Fruit fly (Drosophila melanogaster) whole organism, embryonic: ENCODE measurements around the gene CG7766.

Source experiments
- Awh ChIP-seq: fragments of 200-800 bp; sonication (Bioruptor generic); IDR thresholded peaks from 2 replicates; pipeline ENCODE4, ENCODE4 v1.3.6; 2022; ENCODE audit warnings: missing biosample characterization, missing genetic modification characterization
- Blimp-1 ChIP-seq: fragments of 200-800 bp; sonication (Bioruptor generic); optimal IDR thresholded peaks from 3 replicates; lab custom pipeline; 2018; ENCODE audit warnings: missing biosample characterization, missing genetic modification characterization, mild to moderate bottlenecking, moderate library complexity, missing genetic modification reagents
- CG10462 ChIP-seq: fragments of 200-800 bp; sonication (Bioruptor generic); optimal IDR thresholded peaks from 2 replicates; lab custom pipeline; 2016; ENCODE audit warnings: missing biosample characterization, missing genetic modification characterization
- CG10543 ChIP-seq: fragments of 200-800 bp; sonication (Bioruptor generic); optimal IDR thresholded peaks from 3 replicates; lab custom pipeline; 2017; ENCODE audit warnings: missing biosample characterization, mild to moderate bottlenecking, missing genetic modification characterization, moderate library complexity
- CG12071 ChIP-seq: fragments of 200-800 bp; sonication (Bioruptor generic); optimal IDR thresholded peaks from 3 replicates; lab custom pipeline; 2018; ENCODE audit warnings: missing biosample characterization, mild to moderate bottlenecking, missing genetic modification characterization
- CG12299 ChIP-seq: fragments of 200-800 bp; sonication (Bioruptor generic); optimal IDR thresholded peaks from 2 replicates; lab custom pipeline; 2018; ENCODE audit warnings: missing biosample characterization, mild to moderate bottlenecking, missing genetic modification characterization
- CG12659 ChIP-seq: fragments of 200-800 bp; sonication (Bioruptor generic); optimal IDR thresholded peaks from 3 replicates; lab custom pipeline; 2017; ENCODE audit warnings: mild to moderate bottlenecking, missing biosample characterization, missing genetic modification reagents, missing genetic modification characterization
- CG12769 ChIP-seq: fragments of 200-800 bp; sonication (Bioruptor generic); optimal IDR thresholded peaks from 2 replicates; lab custom pipeline; 2019; ENCODE audit warnings: missing biosample characterization, mild to moderate bottlenecking, missing genetic modification characterization, moderate library complexity
- CG1529 ChIP-seq: fragments of 200-800 bp; sonication (Bioruptor generic); optimal IDR thresholded peaks from 3 replicates; lab custom pipeline; 2018; ENCODE audit warnings: missing biosample characterization, missing genetic modification characterization
- CG17829 ChIP-seq: fragments of 200-800 bp; optimal IDR thresholded peaks from 2 replicates; lab custom pipeline; 2019; ENCODE audit warnings: missing biosample characterization, mild to moderate bottlenecking, missing genetic modification characterization, moderate library complexity
- CG18011 ChIP-seq: fragments of 200-800 bp; sonication (Bioruptor generic); optimal IDR thresholded peaks from 2 replicates; lab custom pipeline; 2017; ENCODE audit warnings: missing biosample characterization, missing genetic modification characterization, mild to moderate bottlenecking, moderate library complexity, missing genotype
- CG1832 ChIP-seq: fragments of 200-800 bp; sonication (Bioruptor generic); optimal IDR thresholded peaks from 2 replicates; lab custom pipeline; 2017; ENCODE audit warnings: missing biosample characterization, mild to moderate bottlenecking, missing genetic modification characterization, inconsistent platforms
- CG18599 ChIP-seq: fragments of 200-800 bp; sonication (Bioruptor generic); optimal IDR thresholded peaks from 3 replicates; lab custom pipeline; 2017; ENCODE audit warnings: missing biosample characterization, missing genetic modification characterization, mild to moderate bottlenecking, moderate library complexity, missing genetic modification reagents
- CG3281 ChIP-seq: fragments of 200-800 bp; sonication (Bioruptor generic); optimal IDR thresholded peaks from 3 replicates; lab custom pipeline; 2017; ENCODE audit warnings: missing biosample characterization, mild to moderate bottlenecking, missing genetic modification characterization
- CG3407 ChIP-seq: fragments of 200-800 bp; sonication (Bioruptor generic); optimal IDR thresholded peaks from 2 replicates; lab custom pipeline; 2018; ENCODE audit warnings: missing biosample characterization, mild to moderate bottlenecking, missing genetic modification characterization
- CG4404 ChIP-seq: fragments of 200-800 bp; sonication (Bioruptor generic); IDR thresholded peaks from 2 replicates; pipeline ENCODE4 v1.3.6; 2022; ENCODE audit warnings: missing biosample characterization, missing genetic modification characterization
- CG4730 ChIP-seq: fragments of 200-800 bp; sonication (Bioruptor generic); IDR thresholded peaks from 2 replicates; pipeline ENCODE4 v1.3.6; 2022; ENCODE audit warnings: missing biosample characterization, missing genetic modification characterization
- CG5180 ChIP-seq: fragments of 200-800 bp; sonication (Bioruptor generic); optimal IDR thresholded peaks from 3 replicates; lab custom pipeline; 2017; ENCODE audit warnings: missing biosample characterization, missing genetic modification characterization, mild to moderate bottlenecking, moderate library complexity, missing genetic modification reagents
- CG7357 ChIP-seq: fragments of 200-800 bp; sonication (Bioruptor generic); IDR thresholded peaks from 3 replicates; pipeline ENCODE4 v1.3.6; 2022; ENCODE audit warnings: missing biosample characterization, missing genetic modification characterization
- Deaf1 ChIP-seq: fragments of 200-800 bp; optimal IDR thresholded peaks from 3 replicates; lab custom pipeline; 2019; ENCODE audit warnings: missing biosample characterization, mild to moderate bottlenecking, missing genetic modification characterization, moderate library complexity
- H15 ChIP-seq: fragments of 200-800 bp; sonication (Bioruptor generic); IDR thresholded peaks from 3 replicates; pipeline ENCODE4 v1.3.6; 2022; ENCODE audit warnings: missing biosample characterization, missing genetic modification characterization
- H2.0 ChIP-seq: fragments of 200-800 bp; sonication (Bioruptor generic); IDR thresholded peaks from 2 replicates; pipeline ENCODE4 v1.3.6; 2022; ENCODE audit warnings: missing biosample characterization, missing genetic modification characterization
- Hr3 ChIP-seq: fragments of 200-800 bp; sonication (Bioruptor generic); optimal IDR thresholded peaks from 3 replicates; lab custom pipeline; 2016; ENCODE audit warnings: missing biosample characterization, missing genetic modification characterization
- Hr51 ChIP-seq, 2 experiments: fragments of 200-800 bp; sonication (Bioruptor generic); optimal IDR thresholded peaks; 2 replicates in 1 of 2; 3 replicates in 1 of 2; lab custom pipeline; 2016 to 2018; ENCODE audit warnings: missing biosample characterization in 2 of 2, missing genetic modification characterization in 2 of 2, mild to moderate bottlenecking in 1 of 2, moderate library complexity in 1 of 2
- Lim3 ChIP-seq: fragments of 200-800 bp; sonication (Bioruptor generic); IDR thresholded peaks from 2 replicates; pipeline ENCODE4 v1.3.6; 2022; ENCODE audit warnings: missing biosample characterization, missing genetic modification characterization
- Mrtf ChIP-seq: fragments of 200-800 bp; sonication (Bioruptor generic); IDR thresholded peaks from 3 replicates; pipeline ENCODE4 v1.3.6; 2022; ENCODE audit warnings: missing biosample characterization, missing genetic modification characterization
- Nf-YC ChIP-seq: fragments of 200-800 bp; optimal IDR thresholded peaks from 3 replicates; lab custom pipeline; 2019; ENCODE audit warnings: missing biosample characterization, mild to moderate bottlenecking, missing genetic modification characterization, moderate library complexity
- Scr ChIP-seq: fragments of 200-800 bp; sonication (Bioruptor generic); IDR thresholded peaks from 2 replicates; pipeline ENCODE4 v1.3.6; 2022; ENCODE audit warnings: missing biosample characterization, missing genetic modification characterization; ENCODE audit not compliant: partially characterized antibody
- Spps ChIP-seq: fragments of 200-800 bp; sonication (Bioruptor generic); optimal IDR thresholded peaks from 2 replicates; lab custom pipeline; 2018; ENCODE audit warnings: missing biosample characterization, mild to moderate bottlenecking, missing genetic modification characterization
- ac ChIP-seq: fragments of 200-800 bp; sonication (Bioruptor generic); optimal IDR thresholded peaks from 3 replicates; lab custom pipeline; 2017; ENCODE audit warnings: missing biosample characterization, mild to moderate bottlenecking, missing genetic modification characterization
- aop ChIP-seq: fragments of 200-800 bp; sonication (Bioruptor generic); IDR thresholded peaks from 2 replicates; pipeline ENCODE4 v1.3.6; 2022; ENCODE audit warnings: missing biosample characterization, missing genetic modification characterization
- ase ChIP-seq: fragments of 200-800 bp; sonication (Bioruptor generic); IDR thresholded peaks from 3 replicates; pipeline ENCODE4 v1.3.6; 2022; ENCODE audit warnings: missing biosample characterization, missing genetic modification characterization
- bsh ChIP-seq, 2 experiments: fragments of 200-800 bp; sonication (Bioruptor generic); optimal IDR thresholded peaks; 2 replicates each; lab custom pipeline; 2017 to 2018; ENCODE audit warnings: mild to moderate bottlenecking in 2 of 2, missing biosample characterization in 2 of 2, missing genetic modification characterization in 2 of 2, moderate library complexity in 1 of 2
- disco-r ChIP-seq: fragments of 200-800 bp; sonication (Bioruptor generic); optimal IDR thresholded peaks from 2 replicates; lab custom pipeline; 2016; ENCODE audit warnings: missing biosample characterization, missing genetic modification characterization
- dmrt99B ChIP-seq: fragments of 200-800 bp; sonication (Bioruptor generic); optimal IDR thresholded peaks from 2 replicates; lab custom pipeline; 2018; ENCODE audit warnings: missing biosample characterization, mild to moderate bottlenecking, missing genetic modification characterization, moderate library complexity
- dpn ChIP-seq, 2 experiments: fragments of 200-800 bp; sonication (Bioruptor generic); optimal IDR thresholded peaks; 3 replicates each; lab custom pipeline; 2016; ENCODE audit warnings: missing biosample characterization in 2 of 2, missing genetic modification characterization in 2 of 2
- emc ChIP-seq: fragments of 200-800 bp; sonication (Bioruptor generic); optimal IDR thresholded peaks from 2 replicates; lab custom pipeline; 2016; ENCODE audit warnings: missing biosample characterization, missing genetic modification characterization
- ftz-f1 ChIP-seq: fragments of 200-800 bp; sonication (Bioruptor generic); optimal IDR thresholded peaks from 2 replicates; lab custom pipeline; 2016; ENCODE audit warnings: missing biosample characterization, missing genetic modification characterization
- ind ChIP-seq: fragments of 200-800 bp; sonication (Bioruptor generic); optimal IDR thresholded peaks from 3 replicates; lab custom pipeline; 2016; ENCODE audit warnings: missing biosample characterization, missing genetic modification characterization
- kah ChIP-seq: fragments of 200-800 bp; sonication (Bioruptor generic); optimal IDR thresholded peaks from 2 replicates; lab custom pipeline; 2018; ENCODE audit warnings: missing biosample characterization, mild to moderate bottlenecking, missing genetic modification characterization
- lab ChIP-seq: fragments of 200-800 bp; sonication (Bioruptor generic); optimal IDR thresholded peaks from 3 replicates; lab custom pipeline; 2017; ENCODE audit warnings: missing biosample characterization, missing genetic modification characterization, mild to moderate bottlenecking, moderate library complexity, missing genetic modification reagents
- nom ChIP-seq: fragments of 200-800 bp; sonication (Bioruptor generic); optimal IDR thresholded peaks from 2 replicates; lab custom pipeline; 2017; ENCODE audit warnings: missing biosample characterization, missing genetic modification characterization, mild to moderate bottlenecking, moderate library complexity, missing genetic modification reagents
- org-1 ChIP-seq: fragments of 200-800 bp; sonication (Bioruptor generic); optimal IDR thresholded peaks from 2 replicates; lab custom pipeline; 2017; ENCODE audit warnings: missing biosample characterization, missing genetic modification characterization
- p53 ChIP-seq: fragments of 200-800 bp; sonication (Bioruptor generic); optimal IDR thresholded peaks from 2 replicates; lab custom pipeline; 2016; ENCODE audit warnings: missing biosample characterization, missing genetic modification characterization
- pan ChIP-seq, 4 experiments: fragments of >200 bp in 3 of 4; fragments of 200-800 bp in 1 of 4; sonication (Bioruptor generic) in 1 of 4; optimal IDR thresholded peaks in 3 of 4; IDR thresholded peaks in 1 of 4; 2 replicates each; pipeline versions ENCODE4 v1.3.6 to Lab custom; 2017 to 2022; ENCODE audit warnings: missing biosample characterization in 2 of 4, missing genetic modification characterization in 2 of 4, mixed read lengths in 1 of 4
- pzg ChIP-seq: fragments of 200-800 bp; sonication (Bioruptor generic); optimal IDR thresholded peaks from 3 replicates; lab custom pipeline; 2018; ENCODE audit warnings: missing biosample characterization, mild to moderate bottlenecking, missing genetic modification characterization, moderate library complexity
- scrt ChIP-seq: fragments of 200-800 bp; sonication (Bioruptor generic); optimal IDR thresholded peaks from 2 replicates; lab custom pipeline; 2018; ENCODE audit warnings: missing biosample characterization, mild to moderate bottlenecking, missing genetic modification characterization, moderate library complexity
- tup ChIP-seq: fragments of 200-800 bp; sonication (Bioruptor generic); optimal IDR thresholded peaks from 2 replicates; lab custom pipeline; 2016; ENCODE audit warnings: missing biosample characterization, mild to moderate bottlenecking, missing genetic modification characterization, moderate library complexity
- wek ChIP-seq: fragments of 200-800 bp; sonication (Bioruptor generic); optimal IDR thresholded peaks from 3 replicates; lab custom pipeline; 2018; ENCODE audit warnings: missing biosample characterization, mild to moderate bottlenecking, missing genetic modification characterization, moderate library complexity
- wor ChIP-seq: fragments of 200-800 bp; sonication (Bioruptor generic); IDR thresholded peaks from 2 replicates; pipeline ENCODE4 v1.3.6; 2022; ENCODE audit warnings: missing biosample characterization, missing genetic modification characterization

Gene CG7766

dm6 chrX:9139138-9139537 lies 35.6 kb upstream of the CG7766 start (continued):
- no peak for TF ChIP-seq emc (GFP tag; lab: Kevin White, UChicago)
- TF ChIP-seq disco-r (GFP tag; lab: Kevin White, UChicago): no peak
- TF ChIP-seq CG12071: peak; percentile 12
- no peak for TF ChIP-seq CG4404
- no peak for TF ChIP-seq Lim3 (GFP tag; lab: Robert Waterston, UW)
- peak; percentile 62 for TF ChIP-seq CG12769 (tag; lab: Kevin White, UChicago)
- peak in 1 of 2 experiments; percentile 59 for TF ChIP-seq bsh (GFP tag; optimal IDR thresholded peaks at IDR 0.05; lab: Kevin White, UChicago)
- TF ChIP-seq Awh (GFP tag; lab: Robert Waterston, UW): 0 out of 2 replicates have a peak, but pooled peaks have one; percentile 41
- TF ChIP-seq wek: peak; percentile 37
- TF ChIP-seq Deaf1: peak; percentile 56
- TF ChIP-seq CG3407 (GFP tag; lab: Kevin White, UChicago): no peak
- peak; percentile 81 for TF ChIP-seq CG5180
- no peak for TF ChIP-seq Hr3
- TF ChIP-seq dpn (GFP tag; optimal IDR thresholded peaks at IDR 0.05; lab: Kevin White, UChicago): no peak
- no peak for TF ChIP-seq Hr51 (GFP tag; optimal IDR thresholded peaks at IDR 0.05; lab: Kevin White, UChicago)
- peak; percentile 88 for TF ChIP-seq aop (GFP tag; lab: Robert Waterston, UW)
- TF ChIP-seq pan (optimal IDR thresholded peaks at IDR 0.05; lab: Kevin White, UChicago): no peak
- peak in 1 of 2 experiments; percentile 4 for TF ChIP-seq pan (GFP tag; optimal IDR thresholded peaks at IDR 0.05 in 1 of 2, IDR thresholded peaks at IDR 0.05 in 1 of 2)
- TF ChIP-seq H15 (GFP tag; lab: Robert Waterston, UW): no peak
- no peak for TF ChIP-seq CG7357
- no peak for TF ChIP-seq ind (GFP tag; lab: Kevin White, UChicago)
- no peak for TF ChIP-seq Mrtf (GFP tag; lab: Robert Waterston, UW)
- TF ChIP-seq ase: 0 out of 3 replicates have a peak, but pooled peaks have one; percentile 21
- no peak for TF ChIP-seq wor (GFP tag; lab: Robert Waterston, UW)
- peak; percentile 20 for TF ChIP-seq CG18599 (GFP tag; lab: Kevin White, UChicago)
- no peak for TF ChIP-seq CG10462
- TF ChIP-seq CG12299 (tag; lab: Kevin White, UChicago): no peak
- TF ChIP-seq scrt: no peak
- TF ChIP-seq ftz-f1 (GFP tag; lab: Kevin White, UChicago): no peak
- TF ChIP-seq dmrt99B (tag; lab: Kevin White, UChicago): peak; percentile 19
- no peak for TF ChIP-seq CG1832 (GFP tag; lab: Kevin White, UChicago)
- TF ChIP-seq kah (GFP tag; lab: Kevin White, UChicago): peak; percentile 23
- TF ChIP-seq Spps (tag; lab: Kevin White, UChicago): no peak
- TF ChIP-seq CG18011 (GFP tag; lab: Kevin White, UChicago): no peak
- no peak for TF ChIP-seq ac
- TF ChIP-seq lab (GFP tag; lab: Kevin White, UChicago): peak; percentile 30
- peak; percentile 65 for TF ChIP-seq CG10543
- TF ChIP-seq Scr (GFP tag; lab: Robert Waterston, UW): no peak
- no peak for TF ChIP-seq p53 (GFP tag; lab: Kevin White, UChicago)
- TF ChIP-seq CG1529 (GFP tag; lab: Kevin White, UChicago): no peak
- no peak for TF ChIP-seq CG4730 (GFP tag; lab: Robert Waterston, UW)
- TF ChIP-seq Blimp-1 (GFP tag; lab: Kevin White, UChicago): no peak
- no peak for TF ChIP-seq tup (GFP tag; lab: Kevin White, UChicago)
- no peak for TF ChIP-seq org-1 (GFP tag; lab: Kevin White, UChicago)
- no peak for TF ChIP-seq CG17829 (tag; lab: Kevin White, UChicago)
- no peak for TF ChIP-seq H2.0
- TF ChIP-seq nom (GFP tag; lab: Kevin White, UChicago): peak; percentile 96
- no peak for TF ChIP-seq pzg (GFP tag; lab: Kevin White, UChicago)
- no peak for TF ChIP-seq CG3281 (GFP tag; lab: Kevin White, UChicago)
- peak; percentile 3 for TF ChIP-seq Nf-YC
- TF ChIP-seq CG12659 (GFP tag; lab: Kevin White, UChicago): no peak
